Fruit fly (Drosophila melanogaster) whole organism: ENCODE measurements around the gene CG45494.
"Not testable (repeated sequence)": the region's sequence is repeated elsewhere in the genome, so short reads cannot be mapped to it uniquely, and the experiment has no call there.

Experiments used
- CG8478 ChIP-seq: fragments of >200 bp; optimal IDR thresholded peaks from 2 replicates; lab custom pipeline; 2018; ENCODE audit warnings: inconsistent platforms
- EcR ChIP-seq, 2 experiments: fragments of >200 bp; optimal IDR thresholded peaks; 2 replicates each; lab custom pipeline; 2017; ENCODE audit warnings: missing biosample characterization in 2 of 2, missing genetic modification characterization in 2 of 2, missing genetic modification reagents in 2 of 2
- pan ChIP-seq: fragments of >200 bp; optimal IDR thresholded peaks from 2 replicates; lab custom pipeline; 2017
- psq ChIP-seq: fragments of >200 bp; optimal IDR thresholded peaks from 2 replicates; lab custom pipeline; 2017
- usp ChIP-seq: fragments of >200 bp; optimal IDR thresholded peaks from 2 replicates; lab custom pipeline; 2017; ENCODE audit warnings: missing biosample characterization, missing genetic modification characterization, mixed read lengths

DNA sequence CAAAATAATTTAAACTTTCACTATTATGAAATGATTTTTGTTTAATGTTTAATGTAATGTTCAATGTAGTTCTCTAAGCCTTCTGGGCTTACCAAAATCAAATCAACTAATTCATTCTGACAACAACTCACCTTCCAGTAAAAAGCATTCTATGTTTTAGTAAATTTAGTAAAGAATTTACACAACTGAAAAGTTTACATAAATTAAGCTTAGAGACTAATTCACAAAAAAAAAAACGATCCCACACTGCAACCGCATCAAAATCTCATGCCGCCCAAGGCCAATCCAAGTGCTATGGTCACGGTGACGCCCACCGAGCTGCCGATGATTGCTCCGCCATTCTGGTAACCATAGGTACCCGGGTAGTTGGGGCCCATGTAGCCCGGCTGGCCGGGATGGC lies 14.5 kb downstream of the CG45494 start, which contains the start of gene CG45491:
- not testable (repeated sequence) for TF ChIP-seq usp; CG8478; psq (lab: Kevin White, UChicago); pan (lab: Kevin White, UChicago); EcR (GFP tag; optimal IDR thresholded peaks at IDR 0.05; lab: Kevin White, UChicago)
